Fruit fly (Drosophila melanogaster): ENCODE measurements around the gene Dic61B.

DNA sequence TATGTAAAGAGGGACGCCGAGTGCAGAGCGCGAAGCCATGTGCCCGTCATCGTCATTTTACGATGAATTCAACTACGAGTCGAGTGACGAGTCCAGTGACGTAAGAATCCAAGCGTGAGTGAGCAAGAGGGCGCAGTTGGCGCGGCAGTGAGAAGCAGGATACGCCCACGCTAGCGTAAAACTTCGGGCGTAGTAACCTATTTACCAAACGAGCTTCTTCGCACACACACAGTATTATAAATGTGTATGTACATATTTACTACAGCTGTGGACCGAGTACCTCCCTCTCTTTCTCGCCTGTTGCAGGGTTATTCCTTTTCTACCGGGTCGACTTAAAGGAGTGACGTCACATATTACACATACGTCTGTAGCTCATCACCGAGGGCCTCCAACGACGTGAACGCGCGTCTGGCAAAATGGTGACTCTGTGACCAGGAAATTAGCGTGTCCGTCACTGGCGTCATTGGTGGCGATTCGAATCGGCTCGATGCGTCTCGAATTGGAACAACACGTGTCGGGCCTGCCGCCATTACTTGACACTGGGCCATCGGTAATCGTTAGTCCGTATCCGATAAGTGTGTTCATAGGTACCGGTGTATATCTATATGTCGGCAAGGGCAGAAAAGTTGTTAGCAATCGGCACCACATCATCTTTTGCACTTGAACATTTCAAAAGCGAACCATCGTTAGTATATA is 28.5 kb downstream of the Dic61B start:
- TF ChIP-seq esn (GFP tag; optimal IDR thresholded peaks at IDR 0.05) (no peak), CG3032 (tag; optimal IDR thresholded peaks at IDR 0.05) (no peak), CG15336 (GFP tag; IDR thresholded peaks at IDR 0.05) (no peak), Eip75B (GFP tag; optimal IDR thresholded peaks at IDR 0.05) (no peak), acj6 (GFP tag; optimal IDR thresholded peaks at IDR 0.05) (no peak), CG16779 (tag; optimal IDR thresholded peaks at IDR 0.05) (no peak), CG4318 (GFP tag; optimal IDR thresholded peaks at IDR 0.05) (no peak), pdm3 (GFP tag; optimal IDR thresholded peaks at IDR 0.05) (no peak), CG8632 (GFP tag; optimal IDR thresholded peaks at IDR 0.05) (no peak)

All from whole organism, prepupa.